Fruit fly (Drosophila melanogaster): ENCODE data around the gene CG14109.

DNA sequence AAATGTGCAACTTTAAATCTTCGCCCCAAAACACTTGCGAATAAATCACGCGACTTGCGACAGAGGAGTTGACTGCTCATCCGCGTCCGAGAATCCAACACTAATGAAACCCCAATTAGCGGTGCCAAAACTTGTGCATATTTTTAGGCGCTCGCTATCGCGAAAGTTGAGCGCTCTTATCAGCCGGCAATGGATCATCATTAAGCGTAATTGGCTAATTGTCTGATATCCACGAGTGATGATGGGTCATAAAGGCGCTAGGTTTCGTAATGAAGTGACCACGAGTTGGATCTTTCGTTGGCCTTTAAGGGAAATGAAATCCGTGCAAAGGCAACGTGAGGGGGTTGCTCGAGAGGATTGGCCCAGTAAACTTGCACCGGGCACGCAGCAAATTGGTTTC lies 14.0 kb downstream of the CG14109 start:
- TF ChIP-seq Sin3A (optimal IDR thresholded peaks at IDR 0.05) (no peak), h (optimal IDR thresholded peaks at IDR 0.05) (no peak), ttk (optimal IDR thresholded peaks at IDR 0.05) (no peak), Myc (optimal IDR thresholded peaks at IDR 0.05) (no peak)
